Fruit fly (Drosophila melanogaster) whole organism, embryonic: Measurements from ENCODE around the gene Arp8.

Source experiments
- Atf6 ChIP-seq: fragments of 200-800 bp; sonication (Bioruptor generic); IDR thresholded peaks from 2 replicates; pipeline ENCODE4 v1.3.6; 2022; ENCODE audit warnings: missing biosample characterization, missing genetic modification characterization
- Awh ChIP-seq: fragments of 200-800 bp; sonication (Bioruptor generic); IDR thresholded peaks from 2 replicates; pipeline ENCODE4, ENCODE4 v1.3.6; 2022; ENCODE audit warnings: missing biosample characterization, missing genetic modification characterization
- B-H2 ChIP-seq: fragments of 200-800 bp; sonication (Bioruptor generic); optimal IDR thresholded peaks from 2 replicates; lab custom pipeline; 2018; ENCODE audit warnings: missing biosample characterization, mild to moderate bottlenecking, missing genetic modification characterization
- CG10321 ChIP-seq: fragments of 200-800 bp; sonication (Bioruptor generic); IDR thresholded peaks from 2 replicates; pipeline ENCODE4 v1.3.6; 2022; ENCODE audit warnings: missing biosample characterization, missing genetic modification characterization
- CG10565 ChIP-seq: fragments of 200-800 bp; sonication (Bioruptor generic); optimal IDR thresholded peaks from 3 replicates; lab custom pipeline; 2016; ENCODE audit warnings: missing biosample characterization, mild to moderate bottlenecking, missing genetic modification characterization
- CG12071 ChIP-seq: fragments of 200-800 bp; sonication (Bioruptor generic); optimal IDR thresholded peaks from 3 replicates; lab custom pipeline; 2018; ENCODE audit warnings: missing biosample characterization, mild to moderate bottlenecking, missing genetic modification characterization
- CG14441 ChIP-seq: fragments of 200-800 bp; sonication (Bioruptor generic); IDR thresholded peaks from 2 replicates; pipeline ENCODE4 v1.3.6; 2022; ENCODE audit warnings: missing biosample characterization, missing genetic modification characterization
- CG14965 ChIP-seq: fragments of 200-800 bp; sonication (Bioruptor generic); optimal IDR thresholded peaks from 2 replicates; lab custom pipeline; 2016; ENCODE audit warnings: missing biosample characterization, missing genetic modification characterization, borderline replicate concordance
- CG15269 ChIP-seq: fragments of 200-800 bp; sonication (Bioruptor generic); optimal IDR thresholded peaks from 2 replicates; lab custom pipeline; 2018; ENCODE audit warnings: missing biosample characterization, mild to moderate bottlenecking, missing genetic modification characterization, moderate library complexity
- CG15601 ChIP-seq: fragments of 200-800 bp; sonication (Bioruptor generic); optimal IDR thresholded peaks from 3 replicates; lab custom pipeline; 2019; ENCODE audit warnings: missing biosample characterization, mild to moderate bottlenecking, missing genetic modification characterization, moderate library complexity
- CG17328 ChIP-seq: fragments of 200-800 bp; sonication (Bioruptor generic); IDR thresholded peaks from 2 replicates; pipeline ENCODE4 v1.3.6; 2022; ENCODE audit warnings: missing biosample characterization, missing genetic modification characterization
- CG17802 ChIP-seq: fragments of 200-800 bp; sonication (Bioruptor generic); optimal IDR thresholded peaks from 2 replicates; lab custom pipeline; 2018; ENCODE audit warnings: missing biosample characterization, mild to moderate bottlenecking, missing genetic modification characterization, moderate library complexity
- CG17912 ChIP-seq: fragments of 200-800 bp; sonication (Bioruptor generic); optimal IDR thresholded peaks from 2 replicates; lab custom pipeline; 2018; ENCODE audit warnings: missing biosample characterization, mild to moderate bottlenecking, missing genetic modification characterization
- CG32532 ChIP-seq: fragments of 200-800 bp; sonication (Bioruptor generic); IDR thresholded peaks from 2 replicates; pipeline ENCODE4 v1.3.6; 2022; ENCODE audit warnings: missing biosample characterization, missing genetic modification characterization
- CG32772 ChIP-seq: fragments of 200-800 bp; sonication (Bioruptor generic); IDR thresholded peaks from 2 replicates; pipeline ENCODE4 v1.3.6; 2022; ENCODE audit warnings: missing biosample characterization, missing genetic modification characterization
- CG34376 ChIP-seq: fragments of 200-800 bp; sonication (Bioruptor generic); optimal IDR thresholded peaks from 2 replicates; lab custom pipeline; 2018; ENCODE audit warnings: missing biosample characterization, mild to moderate bottlenecking, missing genetic modification characterization
- CG42726 ChIP-seq: fragments of 200-800 bp; sonication (Bioruptor generic); IDR thresholded peaks from 2 replicates; pipeline ENCODE4 v1.3.6; 2022; ENCODE audit warnings: missing biosample characterization, missing genetic modification characterization; ENCODE audit not compliant: partially characterized antibody
- CG8478 ChIP-seq: fragments of >200 bp; optimal IDR thresholded peaks from 2 replicates; lab custom pipeline; 2018
- CG9876 ChIP-seq: fragments of 200-800 bp; sonication (Bioruptor generic); optimal IDR thresholded peaks from 2 replicates; lab custom pipeline; 2016; ENCODE audit warnings: missing biosample characterization, missing genetic modification characterization
- Camta ChIP-seq: fragments of 200-800 bp; sonication (Bioruptor generic); optimal IDR thresholded peaks from 2 replicates; lab custom pipeline; 2016; ENCODE audit warnings: missing biosample characterization, missing genetic modification characterization
- Dek ChIP-seq: fragments of 200-800 bp; sonication (Bioruptor generic); optimal IDR thresholded peaks from 3 replicates; lab custom pipeline; 2019; ENCODE audit warnings: missing biosample characterization, mild to moderate bottlenecking, missing genetic modification characterization, moderate library complexity
- Ets97D ChIP-seq: fragments of 200-800 bp; sonication (Bioruptor generic); optimal IDR thresholded peaks from 3 replicates; lab custom pipeline; 2016; ENCODE audit warnings: missing biosample characterization, missing genetic modification characterization
- Lim3 ChIP-seq: fragments of 200-800 bp; sonication (Bioruptor generic); IDR thresholded peaks from 2 replicates; pipeline ENCODE4 v1.3.6; 2022; ENCODE audit warnings: missing biosample characterization, missing genetic modification characterization
- Lpt ChIP-seq: fragments of >200 bp; optimal IDR thresholded peaks from 2 replicates; lab custom pipeline; 2018; ENCODE audit warnings: missing biosample characterization, missing genetic modification characterization
- Max ChIP-seq: fragments of 200-800 bp; sonication (Bioruptor generic); optimal IDR thresholded peaks from 2 replicates; lab custom pipeline; 2016; ENCODE audit warnings: missing biosample characterization, mild to moderate bottlenecking, missing genetic modification characterization
- Nf-YA ChIP-seq: fragments of 200-800 bp; sonication (Bioruptor generic); IDR thresholded peaks from 2 replicates; pipeline ENCODE4 v1.3.6; 2022; ENCODE audit warnings: missing biosample characterization, missing genetic modification characterization
- Rfx ChIP-seq: fragments of 200-800 bp; sonication (Bioruptor generic); IDR thresholded peaks from 2 replicates; pipeline ENCODE4 v1.3.6; 2022; ENCODE audit warnings: missing biosample characterization, missing genetic modification characterization
- Side ChIP-seq: fragments of 200-800 bp; sonication (Bioruptor generic); optimal IDR thresholded peaks from 2 replicates; lab custom pipeline; 2016; ENCODE audit warnings: missing biosample characterization, missing genetic modification characterization
- al ChIP-seq: fragments of 200-800 bp; sonication (Bioruptor generic); IDR thresholded peaks from 2 replicates; pipeline ENCODE4 v1.3.6; 2022; ENCODE audit warnings: missing biosample characterization, missing genetic modification characterization
- aop ChIP-seq: fragments of 200-800 bp; sonication (Bioruptor generic); IDR thresholded peaks from 2 replicates; pipeline ENCODE4 v1.3.6; 2022; ENCODE audit warnings: missing biosample characterization, missing genetic modification characterization
- bcd ChIP-seq: fragments of 200-800 bp; sonication (Bioruptor generic); optimal IDR thresholded peaks from 2 replicates; lab custom pipeline; 2017; ENCODE audit warnings: missing biosample characterization, mild to moderate bottlenecking, missing genetic modification characterization
- br ChIP-seq: fragments of >200 bp; optimal IDR thresholded peaks from 2 replicates; lab custom pipeline; 2017
- crol ChIP-seq: fragments of 200-800 bp; sonication (Bioruptor generic); IDR thresholded peaks from 2 replicates; pipeline ENCODE4 v1.3.6; 2022; ENCODE audit warnings: missing biosample characterization, missing genetic modification characterization
- disco-r ChIP-seq: fragments of 200-800 bp; sonication (Bioruptor generic); optimal IDR thresholded peaks from 2 replicates; lab custom pipeline; 2016; ENCODE audit warnings: missing biosample characterization, missing genetic modification characterization
- emc ChIP-seq: fragments of 200-800 bp; sonication (Bioruptor generic); optimal IDR thresholded peaks from 2 replicates; lab custom pipeline; 2016; ENCODE audit warnings: missing biosample characterization, missing genetic modification characterization
- eve ChIP-seq, 2 experiments: fragments of >200 bp; optimal IDR thresholded peaks; 2 replicates each; lab custom pipeline; 2017; ENCODE audit warnings: missing biosample characterization in 2 of 2, missing genetic modification characterization in 2 of 2
- gsb ChIP-seq: fragments of 200-800 bp; sonication (Bioruptor generic); IDR thresholded peaks from 2 replicates; pipeline ENCODE4 v1.3.6; 2022; ENCODE audit warnings: missing biosample characterization, missing genetic modification characterization
- jumu ChIP-seq: fragments of 200-800 bp; sonication (Bioruptor generic); optimal IDR thresholded peaks from 3 replicates; lab custom pipeline; 2016; ENCODE audit warnings: missing biosample characterization, missing genetic modification characterization
- lab ChIP-seq: fragments of 200-800 bp; sonication (Bioruptor generic); optimal IDR thresholded peaks from 3 replicates; lab custom pipeline; 2017; ENCODE audit warnings: missing biosample characterization, missing genetic modification characterization, mild to moderate bottlenecking, moderate library complexity, missing genetic modification reagents
- lbe ChIP-seq: fragments of 200-800 bp; sonication (Bioruptor generic); optimal IDR thresholded peaks from 2 replicates; lab custom pipeline; 2016; ENCODE audit warnings: missing biosample characterization, mild to moderate bottlenecking, missing genetic modification characterization
- lmd ChIP-seq: fragments of 200-800 bp; sonication (Bioruptor generic); IDR thresholded peaks from 2 replicates; pipeline ENCODE4 v1.3.6; 2022; ENCODE audit warnings: missing biosample characterization, missing genetic modification characterization
- p53 ChIP-seq: fragments of 200-800 bp; sonication (Bioruptor generic); optimal IDR thresholded peaks from 2 replicates; lab custom pipeline; 2016; ENCODE audit warnings: missing biosample characterization, missing genetic modification characterization
- pb ChIP-seq: fragments of 200-800 bp; sonication (Bioruptor generic); optimal IDR thresholded peaks from 3 replicates; lab custom pipeline; 2016; ENCODE audit warnings: missing biosample characterization, missing genetic modification characterization
- run ChIP-seq: fragments of 200-800 bp; sonication (Bioruptor generic); optimal IDR thresholded peaks from 3 replicates; lab custom pipeline; 2018; ENCODE audit warnings: missing biosample characterization, mild to moderate bottlenecking, missing genetic modification characterization
- sens-2 ChIP-seq: fragments of 200-800 bp; sonication (Bioruptor generic); IDR thresholded peaks from 2 replicates; pipeline ENCODE4 v1.3.6; 2022; ENCODE audit warnings: missing biosample characterization, missing genetic modification characterization
- slp2 ChIP-seq: fragments of 200-800 bp; sonication (Bioruptor generic); optimal IDR thresholded peaks from 2 replicates; lab custom pipeline; 2016; ENCODE audit warnings: missing biosample characterization, missing genetic modification characterization
- so ChIP-seq: fragments of 200-800 bp; sonication (Bioruptor generic); IDR thresholded peaks from 3 replicates; pipeline ENCODE4 v1.3.6; 2022; ENCODE audit warnings: missing biosample characterization, missing genetic modification characterization
- sug ChIP-seq: fragments of 200-800 bp; optimal IDR thresholded peaks from 2 replicates; lab custom pipeline; 2019; ENCODE audit warnings: missing biosample characterization, mild to moderate bottlenecking, missing genetic modification characterization, moderate library complexity
- tll ChIP-seq, 2 experiments: fragments of 200-800 bp in 1 of 2; fragments of >200 bp in 1 of 2; sonication (Bioruptor generic) in 1 of 2; optimal IDR thresholded peaks; 2 replicates each; lab custom pipeline; 2017 to 2019; ENCODE audit warnings: missing biosample characterization in 2 of 2, missing genetic modification characterization in 2 of 2, mild to moderate bottlenecking in 1 of 2, moderate library complexity in 1 of 2
- toy ChIP-seq: fragments of 200-800 bp; sonication (Bioruptor generic); IDR thresholded peaks from 2 replicates; pipeline ENCODE4 v1.3.6; 2022; ENCODE audit warnings: missing biosample characterization, missing genetic modification characterization
- vvl ChIP-seq: fragments of 200-800 bp; sonication (Bioruptor generic); IDR thresholded peaks from 2 replicates; pipeline ENCODE4 v1.3.6; 2022; ENCODE audit warnings: missing biosample characterization, missing genetic modification characterization
- wek ChIP-seq: fragments of 200-800 bp; sonication (Bioruptor generic); optimal IDR thresholded peaks from 3 replicates; lab custom pipeline; 2018; ENCODE audit warnings: missing biosample characterization, mild to moderate bottlenecking, missing genetic modification characterization, moderate library complexity
- zfh2 ChIP-seq: fragments of 200-800 bp; sonication (Bioruptor generic); optimal IDR thresholded peaks from 2 replicates; lab custom pipeline; 2016; ENCODE audit warnings: missing biosample characterization, missing genetic modification characterization

The Arp8 gene

DNA sequence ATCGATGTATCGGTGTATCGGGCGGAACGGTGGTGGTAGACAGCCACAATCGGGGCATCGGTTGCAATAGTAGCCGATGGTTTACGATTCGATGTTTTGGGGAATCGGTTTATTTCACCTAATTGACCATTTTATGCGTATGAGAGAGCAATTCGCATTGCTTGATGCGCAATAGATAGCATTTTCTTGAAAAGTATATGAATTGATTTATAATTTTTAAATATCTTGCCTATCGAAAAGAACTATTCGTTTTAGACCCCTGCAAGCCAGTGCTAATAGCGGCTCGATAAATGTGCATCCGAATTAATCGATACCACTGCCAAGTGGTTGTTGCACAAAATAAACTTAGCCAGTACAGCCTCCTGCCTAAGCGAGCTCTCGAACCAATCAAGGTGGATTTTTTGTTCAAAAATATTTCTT, 26.6 kb upstream of the Arp8 start, which contains the start of gene mnb (continued):
- TF ChIP-seq CG14965 (no peak), toy (GFP tag; lab: Robert Waterston, UW) (no peak), Dek (tag; lab: Kevin White, UChicago) (no peak), jumu (GFP tag; lab: Kevin White, UChicago) (no peak), CG10321 (no peak), sug (tag; lab: Kevin White, UChicago) (peak; percentile 41), crol (GFP tag; lab: Robert Waterston, UW) (no peak), wek (GFP tag; lab: Kevin White, UChicago) (no peak), CG32532 (peak; percentile 33; the same call in 1 of the 2 replicates), CG17328 (GFP tag; lab: Robert Waterston, UW) (no peak), p53 (GFP tag; lab: Kevin White, UChicago) (no peak), Camta (GFP tag; lab: Kevin White, UChicago) (no peak), bcd (GFP tag; lab: Kevin White, UChicago) (peak; percentile 28), CG10565 (no peak), Lim3 (GFP tag; lab: Robert Waterston, UW) (no peak), CG17802 (no peak), CG9876 (no peak), Rfx (peak; percentile 34; the same call in 1 of the 2 replicates), CG15269 (tag; lab: Kevin White, UChicago) (no peak), CG15601 (tag; lab: Kevin White, UChicago) (peak; percentile 10), CG8478 (lab: Kevin White, UChicago) (no peak), tll (GFP tag; optimal IDR thresholded peaks at IDR 0.05; lab: Kevin White, UChicago) (no peak), lab (GFP tag; lab: Kevin White, UChicago) (peak; percentile 46), B-H2 (GFP tag; lab: Kevin White, UChicago) (no peak), Side (GFP tag; lab: Kevin White, UChicago) (no peak), eve (GFP tag; optimal IDR thresholded peaks at IDR 0.05; lab: Kevin White, UChicago) (no peak), lmd (no peak), CG34376 (GFP tag; lab: Kevin White, UChicago) (no peak), so (GFP tag; lab: Robert Waterston, UW) (no peak), emc (no peak), CG12071 (GFP tag; lab: Kevin White, UChicago) (no peak), CG14441 (GFP tag; lab: Robert Waterston, UW) (no peak), run (tag; lab: Kevin White, UChicago) (no peak), Max (GFP tag; lab: Kevin White, UChicago) (no peak), slp2 (GFP tag; lab: Kevin White, UChicago) (no peak), CG17912 (GFP tag; lab: Kevin White, UChicago) (no peak), br (lab: Kevin White, UChicago) (no peak), Awh (no peak), Atf6 (GFP tag; lab: Robert Waterston, UW) (0 out of 2 replicates have a peak, but pooled peaks have one; percentile 23), CG32772 (GFP tag; lab: Robert Waterston, UW) (no peak), pb (no peak), lbe (GFP tag; lab: Kevin White, UChicago) (peak; percentile 13), sens-2 (GFP tag; lab: Robert Waterston, UW) (no peak), zfh2 (GFP tag; lab: Kevin White, UChicago) (no peak), gsb (GFP tag; lab: Robert Waterston, UW) (no peak), Nf-YA (no peak), vvl (no peak), CG42726 (GFP tag; lab: Robert Waterston, UW) (peak; percentile 92), Ets97D (peak; percentile 68), Lpt (GFP tag; lab: Kevin White, UChicago) (no peak), al (GFP tag; lab: Robert Waterston, UW) (no peak), disco-r (no peak), aop (GFP tag; lab: Robert Waterston, UW) (no peak)
